Worm (Caenorhabditis elegans) whole organism, late embryonic: ENCODE data around the gene F17C8.3.
A peak's percentile ranks its signal among the peaks of the same experiment; 100 is the strongest.

ENCODE experiments used
- F13H6.1 ChIP-seq: sonication (generic microtip); optimal IDR thresholded peaks from 2 replicates; lab custom pipeline; 2016; ENCODE audit warnings: missing genetic modification characterization, missing compliant biosample characterization
- T23F11.4 ChIP-seq: fragments of 200-800 bp; sonication (Bioruptor generic); optimal IDR thresholded peaks from 2 replicates; lab custom pipeline; 2018; ENCODE audit warnings: mild to moderate bottlenecking, missing genetic modification characterization, missing compliant biosample characterization
- Y22D7AL.16 ChIP-seq: sonication (generic microtip); optimal IDR thresholded peaks from 2 replicates; lab custom pipeline; 2016; ENCODE audit warnings: missing genetic modification characterization, missing compliant biosample characterization
- ahr-1 ChIP-seq: sonication (generic microtip); optimal IDR thresholded peaks from 2 replicates; lab custom pipeline; 2016; ENCODE audit warnings: missing genetic modification characterization, missing compliant biosample characterization
- ceh-14 ChIP-seq: sonication (generic microtip); optimal IDR thresholded peaks from 2 replicates; lab custom pipeline; 2016; ENCODE audit warnings: missing genotype, missing genetic modification characterization, missing compliant biosample characterization
- ceh-18 ChIP-seq: sonication (generic microtip); optimal IDR thresholded peaks from 2 replicates; lab custom pipeline; 2016; ENCODE audit warnings: missing genetic modification characterization, missing compliant biosample characterization
- ceh-19 ChIP-seq: fragments of 200-800 bp; sonication (Bioruptor generic); optimal IDR thresholded peaks from 2 replicates; lab custom pipeline; 2018; ENCODE audit warnings: mild to moderate bottlenecking, missing genetic modification characterization, missing compliant biosample characterization
- ceh-2 ChIP-seq: sonication (generic microtip); optimal IDR thresholded peaks from 2 replicates; lab custom pipeline; 2016; ENCODE audit warnings: missing genotype, missing genetic modification characterization, missing compliant biosample characterization
- ceh-22 ChIP-seq: sonication (generic microtip); optimal IDR thresholded peaks from 2 replicates; lab custom pipeline; 2017; ENCODE audit warnings: missing biosample characterization, missing genetic modification characterization
- ceh-24 ChIP-seq: sonication (generic microtip); optimal IDR thresholded peaks from 2 replicates; lab custom pipeline; 2016; ENCODE audit warnings: mild to moderate bottlenecking, missing genetic modification characterization, missing compliant biosample characterization
- ceh-30 ChIP-seq: fragments of 150-350 bp; optimal IDR thresholded peaks from 2 replicates; lab custom pipeline; 2014; ENCODE audit warnings: missing biosample characterization, missing genetic modification characterization
- ceh-31 ChIP-seq: sonication (generic microtip); optimal IDR thresholded peaks from 2 replicates; lab custom pipeline; 2016; ENCODE audit warnings: missing genetic modification characterization, missing compliant biosample characterization
- ceh-34 ChIP-seq: sonication (generic microtip); optimal IDR thresholded peaks from 2 replicates; lab custom pipeline; 2016; ENCODE audit warnings: mild to moderate bottlenecking, missing genetic modification characterization, missing compliant biosample characterization
- ceh-6 ChIP-seq: fragments of 200-800 bp; sonication (Bioruptor generic); optimal IDR thresholded peaks from 2 replicates; lab custom pipeline; 2018; ENCODE audit warnings: mild to moderate bottlenecking, missing genetic modification characterization, missing compliant biosample characterization
- ceh-9 ChIP-seq: sonication (generic microtip); optimal IDR thresholded peaks from 2 replicates; lab custom pipeline; 2016; ENCODE audit warnings: mild to moderate bottlenecking, missing genetic modification characterization, inconsistent platforms, missing compliant biosample characterization
- che-1 ChIP-seq: sonication (generic microtip); optimal IDR thresholded peaks from 2 replicates; lab custom pipeline; 2016; ENCODE audit warnings: mild to moderate bottlenecking, missing genetic modification characterization, missing compliant biosample characterization
- dve-1 ChIP-seq: sonication (generic microtip); optimal IDR thresholded peaks from 2 replicates; lab custom pipeline; 2017; ENCODE audit warnings: antibody characterized with exemption, mild to moderate bottlenecking, missing genetic modification characterization, missing compliant biosample characterization
- elt-2 ChIP-seq: sonication (generic microtip); optimal IDR thresholded peaks from 2 replicates; lab custom pipeline; 2016; ENCODE audit warnings: missing genetic modification reagents, missing genetic modification characterization, missing compliant biosample characterization
- ets-4 ChIP-seq: sonication (generic microtip); optimal IDR thresholded peaks from 2 replicates; lab custom pipeline; 2016; ENCODE audit warnings: missing genetic modification characterization, missing compliant biosample characterization
- fax-1 ChIP-seq: sonication (generic microtip); optimal IDR thresholded peaks from 2 replicates; lab custom pipeline; 2016; ENCODE audit warnings: missing genotype, missing genetic modification characterization, missing compliant biosample characterization
- fkh-10 ChIP-seq: fragments of 150-350 bp; optimal IDR thresholded peaks from 2 replicates; lab custom pipeline; 2014; ENCODE audit warnings: missing biosample characterization, missing genetic modification reagents, missing genetic modification characterization
- fkh-6 ChIP-seq: sonication (generic microtip); optimal IDR thresholded peaks from 2 replicates; lab custom pipeline; 2016; ENCODE audit warnings: missing genetic modification characterization, missing compliant biosample characterization
- gmeb-2 ChIP-seq: sonication (generic microtip); optimal IDR thresholded peaks from 2 replicates; lab custom pipeline; 2016; ENCODE audit warnings: missing genetic modification characterization, inconsistent platforms, missing compliant biosample characterization
- hlh-15 ChIP-seq: sonication (generic microtip); optimal IDR thresholded peaks from 2 replicates; lab custom pipeline; 2016; ENCODE audit warnings: missing genetic modification characterization, missing compliant biosample characterization
- hlh-30 ChIP-seq: sonication (generic microtip); optimal IDR thresholded peaks from 2 replicates; lab custom pipeline; 2017; ENCODE audit warnings: antibody characterized with exemption, missing genetic modification characterization, missing compliant biosample characterization; ENCODE audit not compliant: insufficient read depth
- hlh-6 ChIP-seq: sonication (generic microtip); optimal IDR thresholded peaks from 2 replicates; lab custom pipeline; 2016; ENCODE audit warnings: missing genotype, missing genetic modification characterization, missing compliant biosample characterization
- lin-11 ChIP-seq: fragments of 200-800 bp; sonication (Bioruptor generic); optimal IDR thresholded peaks from 2 replicates; lab custom pipeline; 2018; ENCODE audit warnings: mild to moderate bottlenecking, missing genetic modification characterization, missing compliant biosample characterization
- madf-2 ChIP-seq: sonication (generic microtip); optimal IDR thresholded peaks from 2 replicates; lab custom pipeline; 2017; ENCODE audit warnings: missing genetic modification characterization, missing compliant biosample characterization
- nhr-232 ChIP-seq: sonication (generic microtip); optimal IDR thresholded peaks from 2 replicates; lab custom pipeline; 2016; ENCODE audit warnings: missing genetic modification characterization, missing compliant biosample characterization
- npax-4 ChIP-seq: sonication (generic microtip); optimal IDR thresholded peaks from 2 replicates; lab custom pipeline; 2016; ENCODE audit warnings: missing genetic modification characterization, missing compliant biosample characterization
- pag-3 ChIP-seq: sonication (generic microtip); optimal IDR thresholded peaks from 2 replicates; lab custom pipeline; 2016; ENCODE audit warnings: missing compliant biosample characterization, missing genetic modification characterization, borderline replicate concordance
- pax-1 ChIP-seq: fragments of 150-350 bp; optimal IDR thresholded peaks from 2 replicates; lab custom pipeline; 2014; ENCODE audit warnings: missing biosample characterization, missing genetic modification characterization
- pha-2 ChIP-seq: sonication (generic microtip); optimal IDR thresholded peaks from 2 replicates; lab custom pipeline; 2017; ENCODE audit warnings: mild to moderate bottlenecking, missing genetic modification characterization, missing compliant biosample characterization
- pha-4 ChIP-seq: fragments of 150-350 bp; optimal IDR thresholded peaks from 2 replicates; lab custom pipeline; 2018; ENCODE audit warnings: missing biosample characterization, missing genetic modification reagents, missing genetic modification characterization
- pros-1 ChIP-seq: fragments of 150-350 bp; optimal IDR thresholded peaks from 2 replicates; lab custom pipeline; 2014; ENCODE audit warnings: missing biosample characterization, missing genetic modification reagents, missing genetic modification characterization
- ref-2 ChIP-seq: sonication (generic microtip); optimal IDR thresholded peaks from 2 replicates; lab custom pipeline; 2016; ENCODE audit warnings: missing genetic modification characterization, missing compliant biosample characterization
- rnt-1 ChIP-seq: sonication (generic microtip); optimal IDR thresholded peaks from 2 replicates; lab custom pipeline; 2016; ENCODE audit warnings: missing genetic modification characterization, missing compliant biosample characterization
- tbx-2 ChIP-seq: sonication (generic microtip); optimal IDR thresholded peaks from 2 replicates; lab custom pipeline; 2016; ENCODE audit warnings: missing genetic modification characterization, missing compliant biosample characterization
- tbx-7 ChIP-seq: sonication (generic microtip); optimal IDR thresholded peaks from 2 replicates; lab custom pipeline; 2016; ENCODE audit warnings: missing genotype, missing genetic modification characterization, missing compliant biosample characterization
- ttx-3 ChIP-seq: sonication (generic microtip); optimal IDR thresholded peaks from 2 replicates; lab custom pipeline; 2016; ENCODE audit warnings: missing genetic modification reagents, missing genetic modification characterization, missing compliant biosample characterization
- unc-3 ChIP-seq, 2 experiments: fragments of 200-800 bp in 1 of 2; sonication (Bioruptor generic) in 1 of 2; sonication (generic microtip) in 1 of 2; conservative IDR thresholded peaks in 1 of 2; optimal IDR thresholded peaks in 1 of 2; 2 replicates each; pipeline versions ENCODE4 v1.3.6 to Lab custom; 2016 to 2022; ENCODE audit warnings: missing compliant biosample characterization in 2 of 2, missing genetic modification characterization in 2 of 2, missing genetic modification reagents in 1 of 2
- unc-42 ChIP-seq: sonication (generic microtip); optimal IDR thresholded peaks from 2 replicates; lab custom pipeline; 2016; ENCODE audit warnings: missing genotype, missing genetic modification characterization, missing compliant biosample characterization
- unc-55 ChIP-seq: sonication (generic microtip); optimal IDR thresholded peaks from 2 replicates; lab custom pipeline; 2017; ENCODE audit warnings: missing biosample characterization, missing genetic modification reagents, missing genetic modification characterization
- unc-86 ChIP-seq: sonication (generic microtip); optimal IDR thresholded peaks from 2 replicates; lab custom pipeline; 2016; ENCODE audit warnings: missing genetic modification characterization, missing compliant biosample characterization
- ztf-16 ChIP-seq: sonication (generic microtip); optimal IDR thresholded peaks from 2 replicates; lab custom pipeline; 2017; ENCODE audit warnings: missing genetic modification characterization, missing compliant biosample characterization

F17C8.3 gene

DNA sequence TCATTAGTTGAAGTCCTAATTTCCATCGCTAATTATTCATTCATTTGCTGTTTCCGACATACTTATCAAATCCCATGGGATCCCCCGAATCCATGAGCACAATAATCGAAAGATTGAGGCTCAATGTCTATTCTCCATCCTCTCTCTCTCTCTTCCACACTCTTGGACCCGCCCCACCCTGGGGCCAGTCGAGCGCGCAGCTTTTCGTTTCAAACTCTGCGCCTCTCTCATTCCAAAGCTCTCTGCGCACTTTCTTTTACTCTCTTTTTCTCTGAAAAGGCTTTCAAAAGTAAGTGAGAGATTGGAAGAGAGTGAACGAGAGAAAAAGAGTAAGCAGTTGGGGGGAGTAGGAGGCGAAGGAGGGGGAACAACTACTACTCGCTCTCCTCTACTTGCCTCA, 10.0 kb upstream of the F17C8.3 start, which contains the start of gene acy-1 (continued):
- TF ChIP-seq che-1 (tag; lab: Kevin White, UChicago) (no peak), pha-4 (no peak), pax-1 (tag; lab: Kevin White, UChicago) (no peak), dve-1 (tag; lab: Kevin White, UChicago) (peak; percentile 61), pag-3 (tag; lab: Kevin White, UChicago) (no peak), ceh-22 (tag; lab: Kevin White, UChicago) (no peak), lin-11 (no peak), ceh-24 (no peak), F13H6.1 (tag; lab: Kevin White, UChicago) (no peak), tbx-2 (tag; lab: Kevin White, UChicago) (peak; percentile 79), ceh-14 (peak; percentile 77), elt-2 (tag; lab: Kevin White, UChicago) (no peak), ceh-31 (peak; percentile 84), nhr-232 (tag; lab: Kevin White, UChicago) (no peak), ceh-19 (peak; percentile 2), ets-4 (tag; lab: Kevin White, UChicago) (peak; percentile 50), ttx-3 (tag; lab: Kevin White, UChicago) (no peak), unc-3 (GFP tag; conservative IDR thresholded peaks at IDR 0.05; lab: Robert Waterston, UW) (peak; percentile 57; the same call in 1 of the 2 replicates), unc-3 (tag; optimal IDR thresholded peaks at IDR 0.05; lab: Kevin White, UChicago) (peak; percentile 91), Y22D7AL.16 (tag; lab: Kevin White, UChicago) (no peak), gmeb-2 (no peak), ceh-34 (tag; lab: Kevin White, UChicago) (peak; percentile 79), hlh-6 (no peak), hlh-15 (tag; lab: Kevin White, UChicago) (no peak), T23F11.4 (GFP tag; lab: Kevin White, UChicago) (no peak), unc-86 (tag; lab: Kevin White, UChicago) (no peak), ztf-16 (tag; lab: Kevin White, UChicago) (no peak), pha-2 (tag; lab: Kevin White, UChicago) (no peak), rnt-1 (tag; lab: Kevin White, UChicago) (peak; percentile 67), ceh-9 (tag; lab: Kevin White, UChicago) (no peak), madf-2 (tag; lab: Kevin White, UChicago) (no peak), ceh-6 (no peak), ahr-1 (tag; lab: Kevin White, UChicago) (no peak), fkh-6 (tag; lab: Kevin White, UChicago) (no peak), ref-2 (tag; lab: Kevin White, UChicago) (no peak), hlh-30 (tag; lab: Kevin White, UChicago) (peak; percentile 38), npax-4 (tag; lab: Kevin White, UChicago) (no peak)
- TF ChIP-seq, all 69 proteins: peak for 21

ce11 chrIII:4723922-4724321, 7.8 kb upstream of the F17C8.3 start:
- peak; percentile 17 for TF ChIP-seq unc-42 (tag; lab: Kevin White, UChicago)
- TF ChIP-seq ceh-18 (tag; lab: Kevin White, UChicago), result peak; percentile 14
- no peak for TF ChIP-seq rnt-1 (tag; lab: Kevin White, UChicago)

DNA sequence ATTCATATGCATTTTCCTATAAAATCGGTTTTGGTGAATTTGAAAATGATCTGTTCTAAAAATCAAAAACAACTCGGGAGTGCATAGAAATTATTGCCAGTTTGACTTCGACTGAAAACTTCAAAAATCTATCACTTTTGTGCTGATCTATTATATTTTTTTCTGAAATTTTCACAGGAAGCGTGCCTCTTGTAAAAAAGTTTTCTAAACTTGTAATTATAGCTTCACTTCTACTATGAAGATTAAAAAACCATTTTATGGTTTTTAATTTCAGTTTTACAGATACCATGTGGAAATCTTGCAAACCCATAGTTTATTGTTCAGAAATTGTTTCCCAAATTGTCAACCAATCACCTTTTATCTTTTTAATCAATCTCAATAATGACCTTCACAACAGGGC, 2.3 kb downstream of the F17C8.3 start, which contains the start of gene F17C8.9:
Gene F17C8.9 (plus strand): TSS at position 301 of the 400 bp plus-strand sequence.
- TF ChIP-seq hlh-15 (tag; lab: Kevin White, UChicago), result no peak
- no peak for TF ChIP-seq fax-1 (tag; lab: Kevin White, UChicago)
- TF ChIP-seq ceh-30 (tag; lab: Kevin White, UChicago), result no peak
- no peak for TF ChIP-seq tbx-7 (tag; lab: Kevin White, UChicago)
- TF ChIP-seq fkh-10 (GFP tag; lab: Kevin White, UChicago), result no peak
- TF ChIP-seq unc-55, result no peak
- TF ChIP-seq ceh-14, result no peak
- TF ChIP-seq gmeb-2, result no peak
- TF ChIP-seq pag-3 (tag; lab: Kevin White, UChicago), result no peak
- TF ChIP-seq che-1 (tag; lab: Kevin White, UChicago), result no peak
- no peak for TF ChIP-seq Y22D7AL.16 (tag; lab: Kevin White, UChicago)
- TF ChIP-seq ceh-22 (tag; lab: Kevin White, UChicago), result no peak
- TF ChIP-seq ceh-2 (tag; lab: Kevin White, UChicago), result no peak
- TF ChIP-seq ceh-31, result no peak
- TF ChIP-seq pros-1 (tag; lab: Kevin White, UChicago), result no peak
- no peak for TF ChIP-seq unc-42 (tag; lab: Kevin White, UChicago)
